Worm (Caenorhabditis elegans) whole organism, L3 larva: ENCODE data around the gene C16C8.5.

Experiments
- R02D3.7 ChIP-seq: fragments of 150-350 bp; optimal IDR thresholded peaks from 2 replicates; lab custom pipeline; 2014; ENCODE audit warnings: missing biosample characterization, missing genetic modification characterization
- aly-2 ChIP-seq: fragments of 150-350 bp; optimal IDR thresholded peaks from 2 replicates; lab custom pipeline; 2014; ENCODE audit warnings: missing biosample characterization, missing genetic modification characterization
- ama-1 ChIP-seq: fragments of 150-350 bp; optimal IDR thresholded peaks from 2 replicates; lab custom pipeline; 2018
- ceh-9 ChIP-seq: sonication (generic microtip); optimal IDR thresholded peaks from 2 replicates; lab custom pipeline; 2018; ENCODE audit warnings: missing biosample characterization, missing genetic modification characterization
- elt-2 ChIP-seq: sonication (generic microtip); optimal IDR thresholded peaks from 2 replicates; lab custom pipeline; 2016; ENCODE audit warnings: missing genetic modification reagents, mild to moderate bottlenecking, missing genetic modification characterization, missing compliant biosample characterization
- jun-1 ChIP-seq: fragments of 150-350 bp; optimal IDR thresholded peaks from 2 replicates; lab custom pipeline; 2014; ENCODE audit warnings: missing biosample characterization, missing genetic modification reagents, missing genetic modification characterization
- nfya-1 ChIP-seq: sonication (generic microtip); optimal IDR thresholded peaks from 2 replicates; lab custom pipeline; 2017; ENCODE audit warnings: missing genetic modification characterization, mild to moderate bottlenecking, missing compliant biosample characterization, antibody characterized with exemption, moderate library complexity; ENCODE audit not compliant: insufficient read depth
- nhr-28 ChIP-seq: fragments of 150-350 bp; optimal IDR thresholded peaks from 2 replicates; lab custom pipeline; 2014; ENCODE audit warnings: missing biosample characterization, missing genetic modification characterization
- pha-4 ChIP-seq: fragments of 150-350 bp; optimal IDR thresholded peaks from 2 replicates; lab custom pipeline; 2014; ENCODE audit warnings: missing biosample characterization, missing genetic modification reagents, missing genetic modification characterization
- snpc-4 ChIP-seq: fragments of 150-350 bp; optimal IDR thresholded peaks from 2 replicates; lab custom pipeline; 2014; ENCODE audit warnings: missing biosample characterization, missing genetic modification characterization
- tbx-2 ChIP-seq: sonication (generic microtip); optimal IDR thresholded peaks from 2 replicates; lab custom pipeline; 2016; ENCODE audit warnings: mild to moderate bottlenecking, missing genetic modification characterization, missing compliant biosample characterization
- unc-62 ChIP-seq: fragments of 150-350 bp; sonication (generic microtip); optimal IDR thresholded peaks from 4 replicates; lab custom pipeline; 2014; ENCODE audit warnings: missing biosample characterization, missing genetic modification reagents, missing genetic modification characterization
- ztf-4 ChIP-seq: fragments of 150-350 bp; optimal IDR thresholded peaks from 2 replicates; lab custom pipeline; 2014; ENCODE audit warnings: missing biosample characterization, missing genetic modification characterization

DNA sequence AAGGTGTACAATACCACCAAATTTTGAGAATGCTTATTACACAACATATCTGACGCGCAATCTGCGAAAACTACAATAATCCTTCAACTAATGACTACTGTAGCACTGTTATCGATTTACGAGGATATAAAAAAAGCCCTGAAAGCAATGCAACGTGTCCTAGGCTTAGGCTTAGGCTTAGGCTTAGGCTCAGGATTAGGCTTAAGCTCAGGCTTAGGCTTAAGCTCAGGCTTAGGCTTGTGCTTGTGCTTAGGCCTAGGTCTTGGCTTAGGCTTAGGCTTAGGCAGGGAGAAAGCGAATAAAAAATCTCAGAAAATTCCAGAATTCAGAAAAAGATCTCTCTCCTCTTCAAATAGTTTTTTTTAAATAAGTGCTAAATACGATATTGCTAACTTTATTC, 14.0 kb upstream of the C16C8.5 start:
- TF ChIP-seq aly-2 (tag; lab: Kevin White, UChicago): no peak
- TF ChIP-seq elt-2 (tag; lab: Kevin White, UChicago): no peak
- no peak for TF ChIP-seq jun-1
- no peak for TF ChIP-seq R02D3.7 (tag; lab: Kevin White, UChicago)
- no peak for TF ChIP-seq ceh-9 (tag; lab: Kevin White, UChicago)
- no peak for TF ChIP-seq ztf-4 (tag; lab: Kevin White, UChicago)
- TF ChIP-seq nfya-1: no peak
- no peak for TF ChIP-seq tbx-2 (tag; lab: Kevin White, UChicago)
- no peak for TF ChIP-seq ama-1 (lab: Kevin White, UChicago)
- no peak for TF ChIP-seq pha-4 (tag; lab: Kevin White, UChicago)
- no peak for TF ChIP-seq nhr-28 (tag; lab: Kevin White, UChicago)
- no peak for TF ChIP-seq snpc-4 (tag; lab: Kevin White, UChicago)
- TF ChIP-seq unc-62 (GFP tag; lab: Kevin White, UChicago): no peak
